Fruit fly (Drosophila melanogaster) whole organism, adult: ENCODE measurements around the gene mew.
A peak's percentile ranks its signal among the peaks of the same experiment; 100 is the strongest.

Source experiments
- CG11617 ChIP-seq: fragments of 200-800 bp; sonication (Bioruptor generic); optimal IDR thresholded peaks from 2 replicates; lab custom pipeline; 2017; ENCODE audit warnings: mild to moderate bottlenecking, missing biosample characterization, missing genetic modification reagents, missing genetic modification characterization
- CG12768 ChIP-seq: fragments of 200-800 bp; sonication (Bioruptor generic); optimal IDR thresholded peaks from 2 replicates; lab custom pipeline; 2017; ENCODE audit warnings: missing biosample characterization, missing genetic modification characterization, mild to moderate bottlenecking, moderate library complexity, missing genetic modification reagents
- CG14711 ChIP-seq: fragments of 200-800 bp; sonication (Bioruptor generic); optimal IDR thresholded peaks from 2 replicates; lab custom pipeline; 2018; ENCODE audit warnings: missing biosample characterization, mild to moderate bottlenecking, missing genetic modification characterization, moderate library complexity
- CG1620 ChIP-seq: fragments of 200-800 bp; sonication (Bioruptor generic); optimal IDR thresholded peaks from 2 replicates; lab custom pipeline; 2016; ENCODE audit warnings: missing biosample characterization, missing genetic modification characterization
- CG33017 ChIP-seq: fragments of 200-800 bp; sonication (Bioruptor generic); optimal IDR thresholded peaks from 2 replicates; lab custom pipeline; 2018; ENCODE audit warnings: missing biosample characterization, mild to moderate bottlenecking, missing genetic modification characterization, moderate library complexity
- CG5204 ChIP-seq: fragments of 200-800 bp; sonication (Bioruptor generic); optimal IDR thresholded peaks from 2 replicates; lab custom pipeline; 2016; ENCODE audit warnings: missing biosample characterization, missing genetic modification characterization
- CG7045 ChIP-seq: fragments of 200-800 bp; sonication (Bioruptor generic); optimal IDR thresholded peaks from 2 replicates; lab custom pipeline; 2017; ENCODE audit warnings: missing biosample characterization, mild to moderate bottlenecking, missing genetic modification characterization
- CG7101 ChIP-seq: fragments of 200-800 bp; sonication (Bioruptor generic); optimal IDR thresholded peaks from 2 replicates; lab custom pipeline; 2018; ENCODE audit warnings: missing biosample characterization, mild to moderate bottlenecking, missing genetic modification characterization, moderate library complexity
- Clk ChIP-seq: fragments of 200-800 bp; sonication (Bioruptor generic); optimal IDR thresholded peaks from 2 replicates; lab custom pipeline; 2017; ENCODE audit warnings: missing biosample characterization, missing genetic modification characterization
- Crg-1 ChIP-seq: fragments of 200-800 bp; sonication (Bioruptor generic); optimal IDR thresholded peaks from 2 replicates; lab custom pipeline; 2016; ENCODE audit warnings: missing biosample characterization, missing genetic modification characterization
- Hr96 ChIP-seq: fragments of 200-800 bp; sonication (Bioruptor generic); optimal IDR thresholded peaks from 2 replicates; lab custom pipeline; 2016; ENCODE audit warnings: missing biosample characterization, missing genetic modification characterization
- Mnt ChIP-seq: fragments of 200-800 bp; sonication (Bioruptor generic); optimal IDR thresholded peaks from 2 replicates; lab custom pipeline; 2016; ENCODE audit warnings: missing biosample characterization, mild to moderate bottlenecking, missing genetic modification characterization
- bab1 ChIP-seq: fragments of 200-800 bp; sonication (Bioruptor generic); optimal IDR thresholded peaks from 3 replicates; lab custom pipeline; 2019; ENCODE audit warnings: missing biosample characterization, mild to moderate bottlenecking, missing genetic modification characterization, moderate library complexity
- cic ChIP-seq: fragments of 200-800 bp; sonication (Bioruptor generic); optimal IDR thresholded peaks from 2 replicates; lab custom pipeline; 2017; ENCODE audit warnings: missing biosample characterization, mild to moderate bottlenecking, missing genetic modification characterization, moderate library complexity
- cnc ChIP-seq, 2 experiments: fragments of >200 bp; optimal IDR thresholded peaks; 2 replicates each; lab custom pipeline; 2017
- kay ChIP-seq: fragments of 200-800 bp; sonication (Bioruptor generic); peaks from one replicate; lab custom pipeline; 2016; ENCODE audit warnings: missing biosample characterization, missing genetic modification characterization, borderline replicate concordance
- ovo ChIP-seq: fragments of 200-800 bp; sonication (Bioruptor generic); optimal IDR thresholded peaks from 2 replicates; lab custom pipeline; 2016; ENCODE audit warnings: missing biosample characterization, missing genetic modification characterization
- pad ChIP-seq: fragments of 200-800 bp; sonication (Bioruptor generic); optimal IDR thresholded peaks from 3 replicates; lab custom pipeline; 2017; ENCODE audit warnings: missing biosample characterization, missing genetic modification characterization, mild to moderate bottlenecking, moderate library complexity, missing genetic modification reagents
- tj ChIP-seq: fragments of 200-800 bp; sonication (Bioruptor generic); optimal IDR thresholded peaks from 3 replicates; lab custom pipeline; 2017; ENCODE audit warnings: missing biosample characterization, mild to moderate bottlenecking, missing genetic modification characterization, moderate library complexity
- toe ChIP-seq: fragments of 200-800 bp; sonication (Bioruptor generic); optimal IDR thresholded peaks from 2 replicates; lab custom pipeline; 2016; ENCODE audit warnings: missing biosample characterization, missing genetic modification characterization

mew gene

dm6 chrX:13281244-13281877 is 23.1 kb upstream of the mew start:
- TF ChIP-seq ovo (GFP tag; lab: Kevin White, UChicago) (peak; percentile 33), CG11617 (no peak), CG7045 (no peak), cnc (optimal IDR thresholded peaks at IDR 0.05; lab: Kevin White, UChicago) (no peak), tj (no peak), CG14711 (tag; lab: Kevin White, UChicago) (no peak), CG33017 (no peak), CG5204 (GFP tag; lab: Kevin White, UChicago) (no peak), CG7101 (no peak), pad (GFP tag; lab: Kevin White, UChicago) (peak; percentile 73), bab1 (no peak), toe (GFP tag; lab: Kevin White, UChicago) (no peak), Crg-1 (GFP tag; lab: Kevin White, UChicago) (no peak), cic (GFP tag; lab: Kevin White, UChicago) (no peak), Clk (GFP tag; lab: Kevin White, UChicago) (no peak), Hr96 (no peak), kay (GFP tag; lab: Kevin White, UChicago) (no peak)

DNA sequence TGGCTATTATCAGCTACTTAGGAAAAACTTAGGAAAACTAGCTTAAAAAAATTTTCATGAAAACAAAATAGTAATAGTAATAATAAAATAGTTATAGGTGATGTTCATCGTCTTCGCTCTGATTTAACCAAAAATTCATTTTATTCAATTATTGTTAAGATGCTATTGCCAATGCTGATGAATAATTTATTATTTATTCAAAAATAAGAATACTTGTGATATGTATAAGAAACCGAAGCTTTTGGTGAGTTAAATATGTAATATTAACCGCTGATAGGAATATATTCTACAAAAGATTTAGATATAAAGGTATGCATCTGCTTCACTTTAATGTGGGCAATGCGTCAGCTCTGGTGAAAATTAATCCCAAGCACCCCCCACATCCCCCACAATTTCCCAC is 22.4 kb upstream of the mew start:
- TF ChIP-seq CG12768 (GFP tag; lab: Kevin White, UChicago) (no peak), Clk (GFP tag; lab: Kevin White, UChicago) (no peak), ovo (GFP tag; lab: Kevin White, UChicago) (no peak), toe (GFP tag; lab: Kevin White, UChicago) (no peak), kay (GFP tag; lab: Kevin White, UChicago) (no peak), pad (GFP tag; lab: Kevin White, UChicago) (no peak), CG1620 (GFP tag; lab: Kevin White, UChicago) (no peak), Hr96 (no peak), Mnt (GFP tag; lab: Kevin White, UChicago) (no peak), CG5204 (GFP tag; lab: Kevin White, UChicago) (no peak), Crg-1 (GFP tag; lab: Kevin White, UChicago) (no peak), tj (no peak), cic (GFP tag; lab: Kevin White, UChicago) (no peak), CG7101 (no peak), CG33017 (no peak), CG14711 (tag; lab: Kevin White, UChicago) (no peak), cnc (optimal IDR thresholded peaks at IDR 0.05; lab: Kevin White, UChicago) (no peak)

dm6 chrX:13280235-13280634 is 21.9 kb upstream of the mew start:
- TF ChIP-seq kay (GFP tag; lab: Kevin White, UChicago) (no peak), Mnt (GFP tag; lab: Kevin White, UChicago) (peak; percentile 12), bab1 (no peak), cic (GFP tag; lab: Kevin White, UChicago) (no peak)

DNA sequence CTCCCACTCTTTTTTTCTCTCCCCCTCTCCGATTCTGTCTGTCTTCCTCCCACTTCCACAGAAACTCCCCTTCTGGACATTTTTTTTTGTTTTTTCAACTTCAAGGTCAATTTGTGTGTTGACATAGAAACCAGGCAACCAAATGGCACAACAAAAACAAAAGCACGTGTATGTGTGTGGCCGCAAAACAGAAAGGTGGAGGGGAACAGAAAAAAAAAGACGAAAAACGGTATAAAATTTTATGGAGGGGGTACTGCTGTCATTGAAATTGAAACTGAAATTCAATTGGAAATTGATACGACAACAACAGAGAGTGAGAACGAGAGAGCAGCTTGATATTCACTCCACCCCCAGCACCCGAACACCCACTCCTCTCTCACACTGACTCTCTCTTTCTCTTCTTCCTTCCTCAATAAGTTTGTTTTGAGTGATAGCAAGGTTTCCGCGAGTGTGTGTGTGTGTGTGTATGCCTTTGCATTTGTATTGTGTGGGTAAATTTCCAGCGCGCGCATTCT is 20.2 kb upstream of the mew start:
- TF ChIP-seq pad (GFP tag; lab: Kevin White, UChicago) (peak; percentile 98), cic (GFP tag; lab: Kevin White, UChicago) (peak; percentile 12), ovo (GFP tag; lab: Kevin White, UChicago) (peak; percentile 73), CG1620 (GFP tag; lab: Kevin White, UChicago) (no peak)

DNA sequence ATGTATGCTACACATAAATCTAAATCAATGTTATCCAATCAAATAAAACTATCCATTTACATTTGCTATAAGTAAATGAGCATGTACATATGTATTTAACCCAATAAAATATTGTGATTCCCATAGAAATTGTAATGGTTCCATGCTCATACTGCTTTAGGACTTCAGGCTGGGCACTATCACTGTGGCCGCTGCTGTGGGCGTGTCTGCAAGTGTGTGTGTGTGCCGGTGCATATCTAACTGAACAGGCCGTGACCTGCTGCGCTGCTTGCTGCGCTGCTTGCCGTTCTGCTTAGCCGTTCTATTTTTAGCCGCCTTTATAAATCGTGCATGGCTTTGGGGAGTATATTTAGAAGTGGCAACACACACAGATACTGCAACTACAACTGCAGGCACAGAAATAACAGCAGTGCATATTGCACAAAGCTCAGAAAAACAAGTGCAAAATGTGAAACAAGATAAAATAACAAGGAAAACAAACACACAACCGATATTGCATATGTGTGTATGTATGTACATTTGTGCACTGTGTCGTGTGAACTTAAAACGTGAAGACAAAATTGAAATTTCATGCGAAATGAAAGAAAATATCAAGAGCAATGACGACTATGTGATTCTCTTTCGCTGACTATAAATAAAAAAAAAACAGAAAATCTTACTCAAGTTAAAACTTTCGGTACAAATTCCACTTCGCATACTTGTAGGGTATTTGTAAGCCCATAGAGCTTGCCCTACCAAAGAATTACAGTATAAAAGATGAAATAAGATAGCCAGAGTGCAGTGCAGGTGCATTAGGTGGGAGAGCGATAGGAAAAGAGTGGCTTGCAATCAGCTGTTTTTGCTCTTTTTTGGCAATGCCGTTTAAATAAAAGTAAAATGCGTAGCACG is 19.5 kb upstream of the mew start:
- no peak for TF ChIP-seq cnc (optimal IDR thresholded peaks at IDR 0.05; lab: Kevin White, UChicago)
- TF ChIP-seq Crg-1 (GFP tag; lab: Kevin White, UChicago): no peak
- TF ChIP-seq Mnt (GFP tag; lab: Kevin White, UChicago): no peak
- TF ChIP-seq CG14711 (tag; lab: Kevin White, UChicago): peak; percentile 55
- TF ChIP-seq tj: peak; percentile 58
- TF ChIP-seq CG7101: peak; percentile 48
- no peak for TF ChIP-seq Hr96
- TF ChIP-seq CG12768 (GFP tag; lab: Kevin White, UChicago): no peak
- no peak for TF ChIP-seq CG7045
- no peak for TF ChIP-seq toe (GFP tag; lab: Kevin White, UChicago)
- TF ChIP-seq CG33017: peak; percentile 6
- TF ChIP-seq ovo (GFP tag; lab: Kevin White, UChicago): no peak
- no peak for TF ChIP-seq CG1620 (GFP tag; lab: Kevin White, UChicago)
- TF ChIP-seq Clk (GFP tag; lab: Kevin White, UChicago): no peak
- no peak for TF ChIP-seq CG11617
- no peak for TF ChIP-seq cic (GFP tag; lab: Kevin White, UChicago)
- TF ChIP-seq pad (GFP tag; lab: Kevin White, UChicago): no peak
- TF ChIP-seq bab1: peak; percentile 68
- no peak for TF ChIP-seq CG5204 (GFP tag; lab: Kevin White, UChicago)
- no peak for TF ChIP-seq kay (GFP tag; lab: Kevin White, UChicago)

DNA sequence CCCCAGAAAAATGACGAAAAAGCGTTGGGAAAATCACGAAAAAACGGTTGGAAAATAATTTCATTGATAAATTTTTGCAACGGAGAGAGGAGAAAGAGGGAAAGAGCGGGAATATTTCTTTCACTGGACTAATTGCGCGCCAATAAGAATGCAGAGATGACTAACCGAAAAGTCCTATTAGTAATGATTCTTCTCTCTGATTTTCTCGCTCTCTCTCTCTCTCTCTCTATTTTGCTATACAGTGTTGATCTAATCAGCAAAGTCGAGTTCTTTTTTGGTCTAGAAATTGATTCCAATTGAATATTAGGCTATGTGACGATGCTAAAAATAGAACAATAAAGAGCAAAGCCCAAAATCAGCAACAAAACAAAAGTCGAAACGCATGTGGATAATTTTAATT is 18.9 kb upstream of the mew start:
- TF ChIP-seq CG11617 (no peak), kay (GFP tag; lab: Kevin White, UChicago) (no peak), CG7101 (no peak)
